Worm (Caenorhabditis elegans): ENCODE measurements around the gene T25B6.3.

T25B6.3 gene

ce11 chrX:9024270-9024669 is 3.1 kb upstream of the T25B6.3 start (continued):
- peak; percentile 78; the same call in 1 of the 2 replicates for TF ChIP-seq pbrm-1 (GFP tag; IDR thresholded peaks at IDR 0.05)
- TF ChIP-seq hmg-1.2 (GFP tag; IDR thresholded peaks at IDR 0.05): no peak; the same call in 1 of the 2 replicates
- TF ChIP-seq nhr-179 (tag; optimal IDR thresholded peaks at IDR 0.05): peak; percentile 60
- TF ChIP-seq K12H6.12 (tag; optimal IDR thresholded peaks at IDR 0.05): no peak
- TF ChIP-seq lin-40 (tag; optimal IDR thresholded peaks at IDR 0.05): no peak
- no peak for TF ChIP-seq fkh-3 (tag; optimal IDR thresholded peaks at IDR 0.05)
- TF ChIP-seq tbp1 (GFP tag; optimal IDR thresholded peaks at IDR 0.05): peak; percentile 95
- peak; percentile 86 for TF ChIP-seq T07F8.4 (tag; optimal IDR thresholded peaks at IDR 0.05)
- no peak for TF ChIP-seq ztf-22 (GFP tag; optimal IDR thresholded peaks at IDR 0.05)
- no peak for TF ChIP-seq unc-62 (GFP tag; optimal IDR thresholded peaks at IDR 0.05)
- no peak for TF ChIP-seq nfya-2 (GFP tag; IDR thresholded peaks at IDR 0.05)
- TF ChIP-seq attf-3 (GFP tag; conservative IDR thresholded peaks at IDR 0.05): no peak
- TF ChIP-seq hmg-20 (GFP tag; IDR thresholded peaks at IDR 0.05): peak; percentile 83
- TF ChIP-seq B0261.1 (tag; optimal IDR thresholded peaks at IDR 0.05): peak; percentile 90
- TF ChIP-seq mel-28 (tag; optimal IDR thresholded peaks at IDR 0.05; ENCODE audit: borderline replicate concordance): no peak
- no peak for TF ChIP-seq ztf-3 (GFP tag; optimal IDR thresholded peaks at IDR 0.05)
- TF ChIP-seq efl-1 (GFP tag; optimal IDR thresholded peaks at IDR 0.05): peak; percentile 11
- peak; percentile 68 for TF ChIP-seq snpc-1.3 (tag; optimal IDR thresholded peaks at IDR 0.05; ENCODE audit: insufficient read depth)
- 0 out of 2 replicates have a peak, but pooled peaks have one; percentile 71 for TF ChIP-seq ceh-40 (GFP tag; IDR thresholded peaks at IDR 0.05)
- TF ChIP-seq ceh-91 (GFP tag; IDR thresholded peaks at IDR 0.05): no peak
- TF ChIP-seq him-1 (tag; optimal IDR thresholded peaks at IDR 0.05): peak; percentile 95
- TF ChIP-seq F57C9.4 (tag; optimal IDR thresholded peaks at IDR 0.05): no peak
- TF ChIP-seq F10E7.11 (tag; optimal IDR thresholded peaks at IDR 0.05): peak; percentile 11
- no peak for TF ChIP-seq F49E8.2 (tag; optimal IDR thresholded peaks at IDR 0.05; ENCODE audit: insufficient read depth)
- peak; percentile 90 for TF ChIP-seq nfyb-1 (GFP tag; IDR thresholded peaks at IDR 0.05)
- TF ChIP-seq ceh-100 (GFP tag; IDR thresholded peaks at IDR 0.05): peak; percentile 64
- peak; percentile 31 for TF ChIP-seq F22D6.2 (tag; optimal IDR thresholded peaks at IDR 0.05)
- no peak for TF ChIP-seq F33H1.4 (GFP tag; IDR thresholded peaks at IDR 0.05)
- TF ChIP-seq madf-10 (tag; optimal IDR thresholded peaks at IDR 0.05): peak; percentile 64
- TF ChIP-seq dox-1 (GFP tag; IDR thresholded peaks at IDR 0.05): no peak; the same call in 1 of the 2 replicates
- no peak for TF ChIP-seq lsl-1 (GFP tag; optimal IDR thresholded peaks at IDR 0.05)

- TF ChIP-seq unc-62 (GFP tag; optimal IDR thresholded peaks at IDR 0.05) (no peak), B0261.1 (tag; optimal IDR thresholded peaks at IDR 0.05) (peak; percentile 56), tbp1 (GFP tag; optimal IDR thresholded peaks at IDR 0.05) (peak; percentile 83), rpc-1 (optimal IDR thresholded peaks at IDR 0.05) (peak; percentile 63), rpc-1 (tag; optimal IDR thresholded peaks at IDR 0.05) (peak; percentile 80), K11D2.4 (GFP tag; IDR thresholded peaks at IDR 0.05) (no peak), madf-6 (GFP tag; IDR thresholded peaks at IDR 0.05) (no peak), mes-4 (tag; optimal IDR thresholded peaks at IDR 0.05) (peak; percentile 11), die-1 (tag; optimal IDR thresholded peaks at IDR 0.05) (no peak), ztf-18 (tag; optimal IDR thresholded peaks at IDR 0.05) (peak; percentile 25), hlh-26 (GFP tag; conservative IDR thresholded peaks at IDR 0.05) (no peak), him-1 (tag; optimal IDR thresholded peaks at IDR 0.05) (peak; percentile 7), D2030.7 (GFP tag; IDR thresholded peaks at IDR 0.05) (peak; percentile 29; the same call in 1 of the 2 replicates)
Measured at ce11 chrX:9025484-9025883, 1.9 kb upstream of the T25B6.3 start.

Data from whole organism, young adult.